ENCODE assay signal across 1 fruit fly cellular context in genomic region chr3R:9033619-9034401, dm6.
TF ChIP-seq lines count a peak whose summit lies in the region.

No protein-coding gene starts in this region.

TF ChIP-seq in whole organism, embryonic, 481 proteins besides CTCF, POLR2A, EP300 and RAD21 (continued from another document):
- 0 out of 2 replicates have a peak, but pooled peaks have one; percentile 30 for TF ChIP-seq dati (GFP tag; IDR thresholded peaks at IDR 0.05; lab: Robert Waterston, UW)
- no peak for TF ChIP-seq CG2129 (GFP tag; IDR thresholded peaks at IDR 0.05; lab: Robert Waterston, UW; ENCODE audit: partially characterized antibody)
- TF ChIP-seq Fer3 (tag; optimal IDR thresholded peaks at IDR 0.05; lab: Kevin White, UChicago) = peak; percentile 73
- 0 out of 3 replicates have a peak, but pooled peaks have one; percentile 55 for TF ChIP-seq gce (GFP tag; IDR thresholded peaks at IDR 0.05; lab: Robert Waterston, UW)
- peak; percentile 95 for TF ChIP-seq Tbp (GFP tag; optimal IDR thresholded peaks at IDR 0.05; lab: Kevin White, UChicago)
- no peak; the same call in 2 of the 3 replicates for TF ChIP-seq HLH4C (GFP tag; IDR thresholded peaks at IDR 0.05; lab: Robert Waterston, UW; ENCODE audit: partially characterized antibody)
- peak; percentile 25 for TF ChIP-seq CG16863 (GFP tag; optimal IDR thresholded peaks at IDR 0.05; lab: Kevin White, UChicago)
- peak; percentile 93 for TF ChIP-seq CG2712 (tag; optimal IDR thresholded peaks at IDR 0.05; lab: Kevin White, UChicago)
- peak; percentile 47; the same call in 1 of the 2 replicates for TF ChIP-seq amos (GFP tag; IDR thresholded peaks at IDR 0.05; lab: Robert Waterston, UW; ENCODE audit: partially characterized antibody)
- no peak for TF ChIP-seq slp2 (GFP tag; optimal IDR thresholded peaks at IDR 0.05; lab: Kevin White, UChicago)
- TF ChIP-seq NFAT (GFP tag; IDR thresholded peaks at IDR 0.05; lab: Robert Waterston, UW) = peak; percentile 21; the same call in 1 of the 2 replicates
- TF ChIP-seq Drgx (GFP tag; IDR thresholded peaks at IDR 0.05; lab: Robert Waterston, UW) = peak; percentile 76
- TF ChIP-seq B-H2 (GFP tag; optimal IDR thresholded peaks at IDR 0.05; lab: Kevin White, UChicago) = peak; percentile 71
- no peak for TF ChIP-seq pan (optimal IDR thresholded peaks at IDR 0.05; lab: Kevin White, UChicago)
- peak in 1 of 2 experiments; percentile 56 for TF ChIP-seq pan (GFP tag; optimal IDR thresholded peaks at IDR 0.05 in 1 of 2, IDR thresholded peaks at IDR 0.05 in 1 of 2)
- TF ChIP-seq CG17612 (GFP tag; IDR thresholded peaks at IDR 0.05; lab: Robert Waterston, UW) = no peak
- no peak for TF ChIP-seq fru (optimal IDR thresholded peaks at IDR 0.05; lab: Kevin White, UChicago)
- TF ChIP-seq bowl (GFP tag; IDR thresholded peaks at IDR 0.05; lab: Robert Waterston, UW) = 0 out of 2 replicates have a peak, but pooled peaks have one; percentile 14
- no peak for TF ChIP-seq luna (GFP tag; optimal IDR thresholded peaks at IDR 0.05; lab: Kevin White, UChicago)
- TF ChIP-seq CG18599 (GFP tag; optimal IDR thresholded peaks at IDR 0.05; lab: Kevin White, UChicago) = peak; percentile 89
- peak; percentile 70 for TF ChIP-seq fd3F (GFP tag; optimal IDR thresholded peaks at IDR 0.05; lab: Kevin White, UChicago)
- peak; percentile 95 for TF ChIP-seq row (GFP tag; IDR thresholded peaks at IDR 0.05; lab: Robert Waterston, UW)
- TF ChIP-seq CG16779 (GFP tag; IDR thresholded peaks at IDR 0.05; lab: Robert Waterston, UW) = no peak
- TF ChIP-seq CG7556 (GFP tag; optimal IDR thresholded peaks at IDR 0.05; lab: Kevin White, UChicago) = peak; percentile 94
- TF ChIP-seq Sry-β (GFP tag; optimal IDR thresholded peaks at IDR 0.05; lab: Kevin White, UChicago) = peak; percentile 100
- no peak for TF ChIP-seq CG11398 (GFP tag; optimal IDR thresholded peaks at IDR 0.05; lab: Kevin White, UChicago)
- no peak for TF ChIP-seq ERR (GFP tag; optimal IDR thresholded peaks at IDR 0.05; lab: Kevin White, UChicago)
- peak; percentile 94 to 97 for TF ChIP-seq Trl (optimal IDR thresholded peaks at IDR 0.05; lab: Kevin White, UChicago)
- peak; percentile 47 for TF ChIP-seq Trl (GFP tag; optimal IDR thresholded peaks at IDR 0.05; lab: Kevin White, UChicago)
- peak; percentile 41 for TF ChIP-seq CG18011 (GFP tag; optimal IDR thresholded peaks at IDR 0.05; lab: Kevin White, UChicago)
- peak; percentile 72 for TF ChIP-seq zen (tag; optimal IDR thresholded peaks at IDR 0.05; lab: Kevin White, UChicago)
- peak; percentile 90 for TF ChIP-seq CG2199 (GFP tag; IDR thresholded peaks at IDR 0.05; lab: Robert Waterston, UW)
- peak; percentile 48 for TF ChIP-seq CG4820 (GFP tag; optimal IDR thresholded peaks at IDR 0.05; lab: Kevin White, UChicago)
- no peak for TF ChIP-seq mld (GFP tag; IDR thresholded peaks at IDR 0.05; lab: Robert Waterston, UW; ENCODE audit: partially characterized antibody)
- peak; percentile 45 for TF ChIP-seq CG9609 (GFP tag; optimal IDR thresholded peaks at IDR 0.05; lab: Kevin White, UChicago)
- TF ChIP-seq Gug (GFP tag; IDR thresholded peaks at IDR 0.05; lab: Robert Waterston, UW) = no peak
- TF ChIP-seq Aef1 (GFP tag; IDR thresholded peaks at IDR 0.05; lab: Robert Waterston, UW) = peak; percentile 46; the same call in 2 of the 3 replicates
- peak; percentile 82 for TF ChIP-seq CG10209 (GFP tag; optimal IDR thresholded peaks at IDR 0.05; lab: Kevin White, UChicago)
- peak; percentile 93 for TF ChIP-seq CoRest (tag; optimal IDR thresholded peaks at IDR 0.05; lab: Kevin White, UChicago)
- no peak; the same call in 1 of the 2 replicates for TF ChIP-seq H2.0 (GFP tag; IDR thresholded peaks at IDR 0.05; lab: Robert Waterston, UW)
- no peak for TF ChIP-seq hkb (optimal IDR thresholded peaks at IDR 0.05; lab: Kevin White, UChicago)
- peak; percentile 41; the same call in 1 of the 2 replicates for TF ChIP-seq hkb (GFP tag; IDR thresholded peaks at IDR 0.05; lab: Robert Waterston, UW)
- no peak for TF ChIP-seq sens-2 (GFP tag; IDR thresholded peaks at IDR 0.05; lab: Robert Waterston, UW)
- peak; percentile 77 for TF ChIP-seq CG5180 (GFP tag; optimal IDR thresholded peaks at IDR 0.05; lab: Kevin White, UChicago)
- no peak for TF ChIP-seq D (optimal IDR thresholded peaks at IDR 0.05; lab: Kevin White, UChicago)
- peak; percentile 76 for TF ChIP-seq D (GFP tag; optimal IDR thresholded peaks at IDR 0.05; lab: Kevin White, UChicago)
- peak; percentile 87 for TF ChIP-seq BtbVII (GFP tag; optimal IDR thresholded peaks at IDR 0.05; lab: Kevin White, UChicago)
- TF ChIP-seq pzg (GFP tag; optimal IDR thresholded peaks at IDR 0.05; lab: Kevin White, UChicago) = peak; percentile 4
- TF ChIP-seq Lim3 (GFP tag; IDR thresholded peaks at IDR 0.05; lab: Robert Waterston, UW) = no peak
- peak; percentile 65 for TF ChIP-seq Xbp1 (GFP tag; optimal IDR thresholded peaks at IDR 0.05; lab: Kevin White, UChicago)
- peak; percentile 93 for TF ChIP-seq CG8924 (tag; optimal IDR thresholded peaks at IDR 0.05; lab: Kevin White, UChicago)
- TF ChIP-seq vfl (GFP tag; optimal IDR thresholded peaks at IDR 0.05; lab: Kevin White, UChicago) = peak; percentile 38
- TF ChIP-seq Myb (GFP tag; optimal IDR thresholded peaks at IDR 0.05; lab: Kevin White, UChicago) = peak; percentile 72
- TF ChIP-seq NC2α (GFP tag; optimal IDR thresholded peaks at IDR 0.05; lab: Kevin White, UChicago) = peak; percentile 56
- no peak for TF ChIP-seq dm (GFP tag; optimal IDR thresholded peaks at IDR 0.05; lab: Kevin White, UChicago)
- TF ChIP-seq CG32772 (GFP tag; IDR thresholded peaks at IDR 0.05; lab: Robert Waterston, UW) = peak; percentile 68
- peak; percentile 49 to 90 for TF ChIP-seq Hr51 (GFP tag; optimal IDR thresholded peaks at IDR 0.05; lab: Kevin White, UChicago)
- peak; percentile 87 for TF ChIP-seq Med (GFP tag; lab: Kevin White, UChicago)
- no peak for TF ChIP-seq CG1832 (GFP tag; optimal IDR thresholded peaks at IDR 0.05; lab: Kevin White, UChicago)
- no peak for TF ChIP-seq br (optimal IDR thresholded peaks at IDR 0.05; lab: Kevin White, UChicago)
- no peak; the same call in 1 of the 2 replicates for TF ChIP-seq Taf1 (GFP tag; IDR thresholded peaks at IDR 0.05; lab: Robert Waterston, UW)
- TF ChIP-seq gt (GFP tag; IDR thresholded peaks at IDR 0.05; lab: Robert Waterston, UW) = no peak
- no peak for TF ChIP-seq Oaz (GFP tag; IDR thresholded peaks at IDR 0.05; lab: Robert Waterston, UW)
- TF ChIP-seq CG10979 (tag; optimal IDR thresholded peaks at IDR 0.05; lab: Kevin White, UChicago) = peak; percentile 85
- peak; percentile 74; the same call in 2 of the 3 replicates for TF ChIP-seq z (GFP tag; IDR thresholded peaks at IDR 0.05; lab: Robert Waterston, UW)
- no peak for TF ChIP-seq crol (GFP tag; IDR thresholded peaks at IDR 0.05; lab: Robert Waterston, UW)
- no peak for TF ChIP-seq bigmax (GFP tag; optimal IDR thresholded peaks at IDR 0.05; lab: Kevin White, UChicago)
- peak; percentile 48 for TF ChIP-seq Spps (tag; optimal IDR thresholded peaks at IDR 0.05; lab: Kevin White, UChicago)
- peak; percentile 20 for TF ChIP-seq Elba2 (GFP tag; optimal IDR thresholded peaks at IDR 0.05; lab: Kevin White, UChicago)
- peak; percentile 42; the same call in 1 of the 2 replicates for TF ChIP-seq CG13287 (GFP tag; IDR thresholded peaks at IDR 0.05; lab: Robert Waterston, UW; ENCODE audit: partially characterized antibody)
- no peak for TF ChIP-seq Optix (GFP tag; IDR thresholded peaks at IDR 0.05; lab: Robert Waterston, UW)
- no peak for TF ChIP-seq repo (GFP tag; optimal IDR thresholded peaks at IDR 0.05; lab: Kevin White, UChicago)
- peak; percentile 85 for TF ChIP-seq Oli (tag; optimal IDR thresholded peaks at IDR 0.05; lab: Kevin White, UChicago)
- peak; percentile 18 for TF ChIP-seq CG8944 (GFP tag; optimal IDR thresholded peaks at IDR 0.05; lab: Kevin White, UChicago)
- no peak for TF ChIP-seq CG16813 (GFP tag; IDR thresholded peaks at IDR 0.05; lab: Robert Waterston, UW; ENCODE audit: partially characterized antibody)
- peak; percentile 94 for TF ChIP-seq CG12391 (tag; optimal IDR thresholded peaks at IDR 0.05; lab: Kevin White, UChicago)
- TF ChIP-seq CG16815 (GFP tag; optimal IDR thresholded peaks at IDR 0.05; lab: Kevin White, UChicago) = peak; percentile 41
- TF ChIP-seq CHES-1-like (GFP tag; optimal IDR thresholded peaks at IDR 0.05; lab: Kevin White, UChicago) = no peak
- 0 out of 3 replicates have a peak, but pooled peaks have one; percentile 35 for TF ChIP-seq sr (GFP tag; IDR thresholded peaks at IDR 0.05; lab: Robert Waterston, UW)
- TF ChIP-seq disco-r (GFP tag; optimal IDR thresholded peaks at IDR 0.05; lab: Kevin White, UChicago) = peak; percentile 15
- peak; percentile 80 for TF ChIP-seq CG12299 (tag; optimal IDR thresholded peaks at IDR 0.05; lab: Kevin White, UChicago)
- no peak for TF ChIP-seq Ets97D (GFP tag; optimal IDR thresholded peaks at IDR 0.05; lab: Kevin White, UChicago)
- peak; percentile 70 for TF ChIP-seq lbe (GFP tag; optimal IDR thresholded peaks at IDR 0.05; lab: Kevin White, UChicago)
- TF ChIP-seq grn (GFP tag; optimal IDR thresholded peaks at IDR 0.05; lab: Kevin White, UChicago) = peak; percentile 14
- TF ChIP-seq dysf (GFP tag; IDR thresholded peaks at IDR 0.05; lab: Robert Waterston, UW) = peak; percentile 79
- TF ChIP-seq jumu (GFP tag; optimal IDR thresholded peaks at IDR 0.05; lab: Kevin White, UChicago) = peak; percentile 12
- TF ChIP-seq CG31224 (GFP tag; IDR thresholded peaks at IDR 0.05; lab: Robert Waterston, UW) = 0 out of 2 replicates have a peak, but pooled peaks have one; percentile 20
- no peak for TF ChIP-seq CG8478 (optimal IDR thresholded peaks at IDR 0.05; lab: Kevin White, UChicago)
- no peak for TF ChIP-seq CG43689 (GFP tag; IDR thresholded peaks at IDR 0.05; lab: Robert Waterston, UW)
- peak; percentile 22 for TF ChIP-seq CG3995 (GFP tag; optimal IDR thresholded peaks at IDR 0.05; lab: Kevin White, UChicago)
- no peak for TF ChIP-seq CG14965 (GFP tag; optimal IDR thresholded peaks at IDR 0.05; lab: Kevin White, UChicago; ENCODE audit: borderline replicate concordance)
- TF ChIP-seq stc (GFP tag; IDR thresholded peaks at IDR 0.05; lab: Robert Waterston, UW) = peak; percentile 31; the same call in 1 of the 2 replicates
- TF ChIP-seq CG10543 (GFP tag; optimal IDR thresholded peaks at IDR 0.05; lab: Kevin White, UChicago) = peak; percentile 91
- TF ChIP-seq CG18476 (GFP tag; optimal IDR thresholded peaks at IDR 0.05; lab: Kevin White, UChicago) = peak; percentile 61
- no peak for TF ChIP-seq CG4617 (GFP tag; optimal IDR thresholded peaks at IDR 0.05; lab: Kevin White, UChicago; ENCODE audit: borderline replicate concordance)
- no peak for TF ChIP-seq dimm (GFP tag; IDR thresholded peaks at IDR 0.05; lab: Robert Waterston, UW)
- no peak for TF ChIP-seq pb (GFP tag; optimal IDR thresholded peaks at IDR 0.05; lab: Kevin White, UChicago)
- TF ChIP-seq fu2 (GFP tag; optimal IDR thresholded peaks at IDR 0.05; lab: Kevin White, UChicago) = peak; percentile 12
- TF ChIP-seq pho (GFP tag; optimal IDR thresholded peaks at IDR 0.05; lab: Kevin White, UChicago) = peak; percentile 33
- peak; percentile 82 for TF ChIP-seq bcd (GFP tag; optimal IDR thresholded peaks at IDR 0.05; lab: Kevin White, UChicago)
- no peak for TF ChIP-seq emc (GFP tag; optimal IDR thresholded peaks at IDR 0.05; lab: Kevin White, UChicago)
- TF ChIP-seq crc (GFP tag; optimal IDR thresholded peaks at IDR 0.05; lab: Kevin White, UChicago) = no peak
- TF ChIP-seq toy (GFP tag; IDR thresholded peaks at IDR 0.05; lab: Robert Waterston, UW) = no peak
- TF ChIP-seq salm (tag; optimal IDR thresholded peaks at IDR 0.05; lab: Kevin White, UChicago) = peak; percentile 79
- peak; percentile 19; the same call in 1 of the 2 replicates for TF ChIP-seq al (GFP tag; IDR thresholded peaks at IDR 0.05; lab: Robert Waterston, UW)
- 0 out of 2 replicates have a peak, but pooled peaks have one; percentile 43 for TF ChIP-seq ara (GFP tag; IDR thresholded peaks at IDR 0.05; lab: Robert Waterston, UW)
- TF ChIP-seq CG4282 (GFP tag; optimal IDR thresholded peaks at IDR 0.05; lab: Kevin White, UChicago) = no peak
- TF ChIP-seq gsb (GFP tag; IDR thresholded peaks at IDR 0.05; lab: Robert Waterston, UW) = no peak
- peak; percentile 31 for TF ChIP-seq slou (GFP tag; optimal IDR thresholded peaks at IDR 0.05; lab: Kevin White, UChicago)
- TF ChIP-seq CG18619 (GFP tag; optimal IDR thresholded peaks at IDR 0.05; lab: Kevin White, UChicago) = peak; percentile 83
- TF ChIP-seq CG7271 (tag; optimal IDR thresholded peaks at IDR 0.05; lab: Kevin White, UChicago) = peak; percentile 36
- no peak for TF ChIP-seq gfzf (GFP tag; optimal IDR thresholded peaks at IDR 0.05; lab: Kevin White, UChicago)
- peak; percentile 69 for TF ChIP-seq CG12155 (GFP tag; optimal IDR thresholded peaks at IDR 0.05; lab: Kevin White, UChicago)
- TF ChIP-seq Blimp-1 (GFP tag; optimal IDR thresholded peaks at IDR 0.05; lab: Kevin White, UChicago) = peak; percentile 73
- TF ChIP-seq CG1647 (GFP tag; optimal IDR thresholded peaks at IDR 0.05; lab: Kevin White, UChicago) = no peak
- no peak for TF ChIP-seq CG17802 (tag; optimal IDR thresholded peaks at IDR 0.05; lab: Kevin White, UChicago)
- no peak for TF ChIP-seq Gsc (GFP tag; IDR thresholded peaks at IDR 0.05; lab: Robert Waterston, UW)
- TF ChIP-seq CG34376 (GFP tag; optimal IDR thresholded peaks at IDR 0.05; lab: Kevin White, UChicago) = peak; percentile 84
- TF ChIP-seq Dp (GFP tag; optimal IDR thresholded peaks at IDR 0.05; lab: Kevin White, UChicago) = peak; percentile 28
